Worm (Caenorhabditis elegans): ENCODE data around the gene eor-1.

Gene eor-1

ce11 chrIV:4748408-4749105 lies 50.4 kb downstream of the eor-1 start, which contains the start of gene cyc-2.1 (continued):
- TF ChIP-seq rcor-1 (GFP tag; IDR thresholded peaks at IDR 0.05) (peak; percentile 61; the same call in 1 of the 2 replicates), ztf-26 (tag; optimal IDR thresholded peaks at IDR 0.05) (peak; percentile 72), ceh-27 (GFP tag; optimal IDR thresholded peaks at IDR 0.05) (peak; percentile 20), tlf-1 (GFP tag; optimal IDR thresholded peaks at IDR 0.05) (peak; percentile 63), F22D6.2 (tag; optimal IDR thresholded peaks at IDR 0.05) (no peak), sea-2 (GFP tag; IDR thresholded peaks at IDR 0.05) (no peak), nfyb-1 (GFP tag; IDR thresholded peaks at IDR 0.05) (0 out of 2 replicates have a peak, but pooled peaks have one; percentile 15), Y53G8AR.9 (GFP tag; conservative IDR thresholded peaks at IDR 0.05) (peak; percentile 82), T07F8.4 (tag; optimal IDR thresholded peaks at IDR 0.05) (no peak), attf-6 (GFP tag; IDR thresholded peaks at IDR 0.05) (peak; percentile 84), ama-1 (optimal IDR thresholded peaks at IDR 0.05) (no peak), ama-1 (GFP tag; optimal IDR thresholded peaks at IDR 0.05) (peak; percentile 34 to 66), ztf-18 (tag; optimal IDR thresholded peaks at IDR 0.05) (peak; percentile 88), snpc-1.1 (tag; optimal IDR thresholded peaks at IDR 0.05; ENCODE audit: insufficient read depth) (peak; percentile 62), F57C9.4 (tag; optimal IDR thresholded peaks at IDR 0.05) (no peak), gei-17 (GFP tag; optimal IDR thresholded peaks at IDR 0.05) (no peak), dpff-1 (tag; optimal IDR thresholded peaks at IDR 0.05) (no peak), nhr-120 (GFP tag; IDR thresholded peaks at IDR 0.05) (no peak), bed-1 (GFP tag; IDR thresholded peaks at IDR 0.05) (no peak), aptf-2 (GFP tag; conservative IDR thresholded peaks at IDR 0.05) (no peak), akir-1 (GFP tag; optimal IDR thresholded peaks at IDR 0.05) (no peak), repo-1 (tag; optimal IDR thresholded peaks at IDR 0.05) (peak; percentile 14), atf-7 (tag; optimal IDR thresholded peaks at IDR 0.05) (peak; percentile 67), B0336.3 (GFP tag; IDR thresholded peaks at IDR 0.05) (peak; percentile 88), nhr-90 (tag; optimal IDR thresholded peaks at IDR 0.05) (no peak), chd-7 (tag; optimal IDR thresholded peaks at IDR 0.05) (no peak), tbp1 (GFP tag; optimal IDR thresholded peaks at IDR 0.05) (peak; percentile 59), ceh-79 (tag; optimal IDR thresholded peaks at IDR 0.05) (no peak), hmg-20 (GFP tag; IDR thresholded peaks at IDR 0.05) (no peak), ZK185.1 (tag; optimal IDR thresholded peaks at IDR 0.05; ENCODE audit: poor library complexity, severe bottlenecking) (peak; percentile 49), bed-2 (GFP tag; IDR thresholded peaks at IDR 0.05) (no peak), madf-8 (GFP tag; conservative IDR thresholded peaks at IDR 0.05) (no peak), B0019.2 (GFP tag; conservative IDR thresholded peaks at IDR 0.05) (no peak), hmg-1.2 (GFP tag; IDR thresholded peaks at IDR 0.05) (peak; percentile 69), C17E4.6 (GFP tag; IDR thresholded peaks at IDR 0.05) (0 out of 2 replicates have a peak, but pooled peaks have one; percentile 13)

DNA sequence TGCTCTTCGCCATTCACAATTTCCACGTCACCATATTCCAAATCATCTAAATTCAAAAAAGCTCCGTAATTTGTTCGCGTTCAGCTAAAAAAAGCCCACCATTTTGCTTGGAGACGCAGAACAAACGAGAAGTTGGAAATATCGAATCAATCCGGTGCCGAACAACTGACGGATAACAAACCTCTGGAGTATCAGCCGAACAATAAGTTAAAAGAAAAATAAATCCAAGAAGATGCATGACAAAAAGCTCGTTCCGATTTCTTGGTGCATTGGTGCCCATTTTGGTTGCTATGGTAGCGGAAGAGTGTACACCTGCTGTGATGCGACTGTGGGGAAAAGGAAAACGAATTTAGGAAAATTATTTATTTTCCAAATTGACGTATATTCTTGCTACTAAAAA lies 51.4 kb downstream of the eor-1 start, which contains the start of gene tctn-1:
TSS of gene tctn-1 (minus strand) at position 280 of the 400 bp plus-strand sequence.
- TF ChIP-seq K12H6.12 (tag; optimal IDR thresholded peaks at IDR 0.05) (no peak), nfya-1 (tag; optimal IDR thresholded peaks at IDR 0.05; ENCODE audit: borderline replicate concordance, insufficient read depth) (no peak), ceh-79 (tag; optimal IDR thresholded peaks at IDR 0.05) (no peak), ceh-100 (GFP tag; IDR thresholded peaks at IDR 0.05) (no peak), attf-5 (GFP tag; optimal IDR thresholded peaks at IDR 0.05) (peak; percentile 17), Y67H2A.10 (GFP tag; conservative IDR thresholded peaks at IDR 0.05) (no peak), akir-1 (GFP tag; optimal IDR thresholded peaks at IDR 0.05) (no peak), B0261.1 (tag; optimal IDR thresholded peaks at IDR 0.05) (no peak), ceh-91 (GFP tag; IDR thresholded peaks at IDR 0.05) (no peak), F33H1.4 (GFP tag; IDR thresholded peaks at IDR 0.05) (no peak), zfh-2 (GFP tag; conservative IDR thresholded peaks at IDR 0.05) (no peak), ets-4 (GFP tag; optimal IDR thresholded peaks at IDR 0.05) (no peak), madf-10 (tag; optimal IDR thresholded peaks at IDR 0.05) (no peak), fkh-3 (tag; optimal IDR thresholded peaks at IDR 0.05) (no peak), K11D2.4 (GFP tag; IDR thresholded peaks at IDR 0.05) (no peak), tbp1 (GFP tag; optimal IDR thresholded peaks at IDR 0.05) (no peak), Y53F4B.3 (GFP tag; IDR thresholded peaks at IDR 0.05) (no peak), unc-62 (GFP tag; optimal IDR thresholded peaks at IDR 0.05) (no peak)

All from whole organism, young adult.